Worm (Caenorhabditis elegans): ENCODE data around the gene R05F9.7.

R05F9.7 gene

ce11 chrII:4934954-4935353 lies 48.9 kb downstream of the R05F9.7 start, which contains the start of gene gst-30:
Gene gst-30, minus strand, starts transcription at chrII:4935054.
- TF ChIP-seq ces-1 (GFP tag; optimal IDR thresholded peaks at IDR 0.05) (no peak), unc-39 (tag; optimal IDR thresholded peaks at IDR 0.05) (no peak), bed-3 (GFP tag; optimal IDR thresholded peaks at IDR 0.05) (no peak), snpc-4 (tag; optimal IDR thresholded peaks at IDR 0.05) (no peak), ham-2 (GFP tag; optimal IDR thresholded peaks at IDR 0.05) (no peak), sptf-1 (tag; optimal IDR thresholded peaks at IDR 0.05) (no peak)

ce11 chrII:4935518-4935917 lies 49.4 kb downstream of the R05F9.7 start, which contains the start of gene ZK546.5:
Gene ZK546.5, plus strand, starts transcription at chrII:4935818.
- TF ChIP-seq ces-1 (GFP tag; optimal IDR thresholded peaks at IDR 0.05) (peak; percentile 71), ceh-39 (tag; optimal IDR thresholded peaks at IDR 0.05) (peak; percentile 39), unc-120 (tag; optimal IDR thresholded peaks at IDR 0.05; ENCODE audit: poor library complexity, severe bottlenecking) (no peak)

DNA sequence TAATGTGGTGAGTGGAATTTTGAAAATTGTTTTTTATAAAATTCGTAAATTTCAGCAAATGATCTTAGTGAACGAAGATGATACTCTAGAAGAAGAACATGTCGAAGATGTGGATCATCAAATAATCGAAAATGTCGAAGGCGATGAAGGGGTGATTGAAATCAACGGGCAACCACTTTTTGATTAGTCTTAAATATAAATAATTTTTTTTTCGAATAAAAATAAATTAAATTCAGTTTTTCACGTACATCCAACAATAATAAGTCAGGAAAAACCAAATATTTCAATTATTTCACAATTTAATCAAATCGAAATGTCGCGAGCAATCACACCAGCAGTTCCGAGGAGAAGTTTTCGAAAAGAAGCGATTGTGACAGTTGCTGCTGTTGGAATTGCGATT lies 51.7 kb downstream of the R05F9.7 start, which contains the start of gene ZK546.4:
Gene ZK546.4, plus strand, starts transcription at position 301 of the 400 bp plus-strand sequence.
- TF ChIP-seq unc-62 (GFP tag; optimal IDR thresholded peaks at IDR 0.05): no peak
- no peak for TF ChIP-seq flh-1 (GFP tag; optimal IDR thresholded peaks at IDR 0.05)
- no peak for TF ChIP-seq bed-3 (GFP tag; optimal IDR thresholded peaks at IDR 0.05)
- TF ChIP-seq elt-1 (tag; optimal IDR thresholded peaks at IDR 0.05; ENCODE audit: borderline replicate concordance, insufficient read depth): no peak
- TF ChIP-seq blmp-1 (tag; optimal IDR thresholded peaks at IDR 0.05): no peak
- no peak for TF ChIP-seq unc-120 (tag; optimal IDR thresholded peaks at IDR 0.05; ENCODE audit: poor library complexity, severe bottlenecking)
- TF ChIP-seq nhr-12 (tag; optimal IDR thresholded peaks at IDR 0.05): no peak
- TF ChIP-seq snpc-4 (tag; optimal IDR thresholded peaks at IDR 0.05): no peak
- TF ChIP-seq tbx-8 (GFP tag; optimal IDR thresholded peaks at IDR 0.05): no peak
- no peak for TF ChIP-seq ceh-39 (tag; optimal IDR thresholded peaks at IDR 0.05)
- TF ChIP-seq mls-2 (tag; optimal IDR thresholded peaks at IDR 0.05): no peak
- no peak for TF ChIP-seq nhr-28 (tag; optimal IDR thresholded peaks at IDR 0.05)
- TF ChIP-seq unc-39 (tag; optimal IDR thresholded peaks at IDR 0.05): no peak
- TF ChIP-seq cnd-1 (tag; optimal IDR thresholded peaks at IDR 0.05): no peak
- no peak for TF ChIP-seq nhr-2 (tag; optimal IDR thresholded peaks at IDR 0.05)
- no peak for TF ChIP-seq sptf-1 (tag; optimal IDR thresholded peaks at IDR 0.05)
- TF ChIP-seq nhr-76 (tag; optimal IDR thresholded peaks at IDR 0.05): no peak
